Fruit fly (Drosophila melanogaster) whole organism, prepupa: ENCODE measurements around the gene CG11626.

ENCODE experiments used
- CG16779 ChIP-seq: fragments of 200-800 bp; sonication (Bioruptor generic); optimal IDR thresholded peaks from 3 replicates; lab custom pipeline; 2017; ENCODE audit warnings: missing biosample characterization, mild to moderate bottlenecking, missing genetic modification characterization
- Gug ChIP-seq: fragments of 200-800 bp; sonication (Bioruptor generic); IDR thresholded peaks from 2 replicates; pipeline ENCODE4 v1.3.6; 2022; ENCODE audit warnings: missing biosample characterization, missing genetic modification characterization

- TF ChIP-seq Gug (no peak), CG16779 (tag; lab: Kevin White, UChicago) (no peak)
Measured at dm6 chr3R:19387608-19388007, 21.1 kb upstream of the CG11626 start, which contains the start of gene CG3734.
